Fruit fly (Drosophila melanogaster): ENCODE measurements around the gene CG4766.

The CG4766 gene

DNA sequence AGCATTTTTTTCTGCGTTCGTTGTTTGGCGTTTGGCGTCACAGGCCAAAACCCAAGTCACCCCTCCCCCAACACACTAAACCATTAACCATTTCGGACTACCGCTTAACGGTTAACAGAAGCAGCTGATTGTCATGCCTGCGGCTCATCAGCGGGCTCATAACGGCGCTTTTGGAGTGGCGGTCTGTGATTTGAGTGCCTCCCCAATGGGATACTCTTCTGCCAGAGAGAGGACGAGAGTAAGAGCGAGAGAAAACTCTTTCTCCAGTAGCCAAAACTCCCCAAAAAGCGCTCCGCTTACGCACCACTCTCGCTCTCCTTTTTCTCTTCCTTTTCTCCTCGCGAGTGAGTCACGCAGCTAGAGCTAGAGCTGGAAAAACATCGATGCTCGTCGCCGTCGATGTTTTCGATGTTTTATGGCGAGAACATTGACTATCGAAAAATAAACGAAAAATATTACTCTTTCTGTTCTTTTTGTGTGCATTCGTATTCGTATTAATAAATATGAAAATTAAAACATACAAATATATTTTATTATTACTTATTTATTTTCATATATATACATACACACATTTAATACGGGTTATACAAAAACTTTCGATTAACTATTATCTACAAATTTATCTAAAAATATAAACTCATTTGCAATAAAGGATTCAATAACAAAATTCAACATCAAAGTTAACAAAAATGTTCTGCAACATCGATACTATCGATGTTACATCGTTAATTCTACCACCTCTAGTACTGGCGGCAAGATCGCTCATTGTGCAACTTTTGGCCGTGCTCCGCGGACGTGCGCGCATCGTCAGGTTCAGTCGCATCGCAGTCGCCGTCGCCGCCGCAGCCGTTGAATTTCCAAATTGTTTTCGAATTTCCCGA lies 34.8 kb downstream of the CG4766 start, which contains the start of gene Grip (continued):
- no peak for TF ChIP-seq NC2β (GFP tag; optimal IDR thresholded peaks at IDR 0.05)
- TF ChIP-seq CG10147 (GFP tag; optimal IDR thresholded peaks at IDR 0.05), result no peak
- no peak for TF ChIP-seq gce (GFP tag; IDR thresholded peaks at IDR 0.05)
- peak; percentile 53 for TF ChIP-seq CG30403 (GFP tag; optimal IDR thresholded peaks at IDR 0.05)
- TF ChIP-seq crc (GFP tag; optimal IDR thresholded peaks at IDR 0.05), result no peak
- TF ChIP-seq CG6813 (GFP tag; optimal IDR thresholded peaks at IDR 0.05), result no peak
- no peak for TF ChIP-seq CG6272 (GFP tag; IDR thresholded peaks at IDR 0.05)
- no peak for TF ChIP-seq fd3F (GFP tag; optimal IDR thresholded peaks at IDR 0.05)
- TF ChIP-seq emc (GFP tag; optimal IDR thresholded peaks at IDR 0.05), result no peak
- 0 out of 2 replicates have a peak, but pooled peaks have one; percentile 8 for TF ChIP-seq Adf1 (GFP tag; IDR thresholded peaks at IDR 0.05)
- no peak for TF ChIP-seq CG33213 (GFP tag; optimal IDR thresholded peaks at IDR 0.05)
- TF ChIP-seq CG31224 (GFP tag; IDR thresholded peaks at IDR 0.05), result no peak
- TF ChIP-seq org-1 (GFP tag; optimal IDR thresholded peaks at IDR 0.05), result no peak
- TF ChIP-seq sima (GFP tag; optimal IDR thresholded peaks at IDR 0.05), result no peak
- no peak for TF ChIP-seq CG11723 (GFP tag; optimal IDR thresholded peaks at IDR 0.05)
- no peak for TF ChIP-seq Gug (GFP tag; IDR thresholded peaks at IDR 0.05)
- peak; percentile 7 for TF ChIP-seq CG12299 (tag; optimal IDR thresholded peaks at IDR 0.05)
- TF ChIP-seq CG12104 (GFP tag; optimal IDR thresholded peaks at IDR 0.05), result no peak
- peak; percentile 52 for TF ChIP-seq CG10267 (tag; optimal IDR thresholded peaks at IDR 0.05)
- TF ChIP-seq CHES-1-like (GFP tag; optimal IDR thresholded peaks at IDR 0.05), result no peak
- TF ChIP-seq CG15011 (GFP tag; optimal IDR thresholded peaks at IDR 0.05), result no peak
- no peak for TF ChIP-seq CG10431 (GFP tag; optimal IDR thresholded peaks at IDR 0.05)
- TF ChIP-seq Neu2 (GFP tag; optimal IDR thresholded peaks at IDR 0.05; ENCODE audit: borderline replicate concordance), result no peak
- no peak for TF ChIP-seq CG7271 (tag; optimal IDR thresholded peaks at IDR 0.05)
- TF ChIP-seq CG6791 (GFP tag; IDR thresholded peaks at IDR 0.05; ENCODE audit: partially characterized antibody), result peak; percentile 42
- TF ChIP-seq lola (GFP tag; optimal IDR thresholded peaks at IDR 0.05), result peak in 1 of 3 experiments; percentile 72
- peak; percentile 67 for TF ChIP-seq nmo (GFP tag; optimal IDR thresholded peaks at IDR 0.05)
- TF ChIP-seq Scr (GFP tag; IDR thresholded peaks at IDR 0.05; ENCODE audit: partially characterized antibody), result peak; percentile 72
- no peak for TF ChIP-seq ERR (GFP tag; optimal IDR thresholded peaks at IDR 0.05)
- TF ChIP-seq GATAe (GFP tag; conservative IDR thresholded peaks at IDR 0.05), result no peak
- TF ChIP-seq Myb (GFP tag; optimal IDR thresholded peaks at IDR 0.05), result no peak
- no peak for TF ChIP-seq oc (tag; optimal IDR thresholded peaks at IDR 0.05)
- TF ChIP-seq bcd (GFP tag; optimal IDR thresholded peaks at IDR 0.05), result no peak
- TF ChIP-seq schlank (tag; optimal IDR thresholded peaks at IDR 0.05), result no peak
- TF ChIP-seq MTF-1 (GFP tag; optimal IDR thresholded peaks at IDR 0.05; ENCODE audit: borderline replicate concordance), result no peak
- no peak for TF ChIP-seq sug (tag; optimal IDR thresholded peaks at IDR 0.05)
- TF ChIP-seq disco-r (GFP tag; optimal IDR thresholded peaks at IDR 0.05), result no peak
- TF ChIP-seq CG10321 (GFP tag; IDR thresholded peaks at IDR 0.05), result no peak
- TF ChIP-seq CG14710 (tag; optimal IDR thresholded peaks at IDR 0.05), result peak; percentile 71
- peak; percentile 48 for TF ChIP-seq Sox100B (GFP tag; optimal IDR thresholded peaks at IDR 0.05)
- no peak for TF ChIP-seq sqz (GFP tag; optimal IDR thresholded peaks at IDR 0.05)
- TF ChIP-seq CG12236 (GFP tag; optimal IDR thresholded peaks at IDR 0.05), result no peak
- no peak for TF ChIP-seq pnt (GFP tag; optimal IDR thresholded peaks at IDR 0.05)
- peak; percentile 69 for TF ChIP-seq yki (optimal IDR thresholded peaks at IDR 0.05)
- TF ChIP-seq CG9817 (tag; optimal IDR thresholded peaks at IDR 0.05), result peak; percentile 12
- no peak for TF ChIP-seq Dip2 (GFP tag; IDR thresholded peaks at IDR 0.05)
- peak; percentile 37; the same call in 1 of the 2 replicates for TF ChIP-seq CG2129 (GFP tag; IDR thresholded peaks at IDR 0.05; ENCODE audit: partially characterized antibody)
- no peak for TF ChIP-seq Atf-2 (GFP tag; optimal IDR thresholded peaks at IDR 0.05)
- TF ChIP-seq her (GFP tag; optimal IDR thresholded peaks at IDR 0.05), result peak; percentile 93

Measured in whole organism, embryonic.